Worm (Caenorhabditis elegans) whole organism, late embryonic: ENCODE results near the gene F57B7.2.

ENCODE experiments used
- T23F11.4 ChIP-seq: fragments of 200-800 bp; sonication (Bioruptor generic); optimal IDR thresholded peaks from 2 replicates; lab custom pipeline; 2018; ENCODE audit warnings: mild to moderate bottlenecking, missing genetic modification characterization, missing compliant biosample characterization
- ama-1 ChIP-seq: fragments of 150-350 bp; optimal IDR thresholded peaks from 2 replicates; lab custom pipeline; 2014
- ceh-2 ChIP-seq: sonication (generic microtip); optimal IDR thresholded peaks from 2 replicates; lab custom pipeline; 2016; ENCODE audit warnings: missing genotype, missing genetic modification characterization, missing compliant biosample characterization
- che-1 ChIP-seq: sonication (generic microtip); optimal IDR thresholded peaks from 2 replicates; lab custom pipeline; 2016; ENCODE audit warnings: mild to moderate bottlenecking, missing genetic modification characterization, missing compliant biosample characterization

- TF ChIP-seq ama-1 (lab: Kevin White, UChicago) (no peak), ceh-2 (tag; lab: Kevin White, UChicago) (no peak), che-1 (tag; lab: Kevin White, UChicago) (no peak), T23F11.4 (GFP tag; lab: Kevin White, UChicago) (no peak)
Observed at ce11 chrV:11462963-11463453, 19.6 kb upstream of the F57B7.2 start, which contains the start of gene zipt-16.
